Worm (Caenorhabditis elegans): ENCODE measurements around the gene F53H1.4.
A peak's percentile ranks its signal among the peaks of the same experiment; 100 is the strongest.

Gene F53H1.4

ce11 chrIV:1309600-1310207 is at the start of gene F53H1.4, which contains the start of gene ddx-46:
Gene F53H1.4, plus strand, starts transcription at chrIV:1310166.
Gene ddx-46, minus strand, starts transcription at chrIV:1309650.
- no peak for TF ChIP-seq W03F9.2 (tag; optimal IDR thresholded peaks at IDR 0.05)
- no peak for TF ChIP-seq him-1 (tag; optimal IDR thresholded peaks at IDR 0.05)
- TF ChIP-seq dao-5 (tag; optimal IDR thresholded peaks at IDR 0.05), result no peak

ce11 chrIV:1260474-1260873 is 49.5 kb upstream of the F53H1.4 start:
- no peak for TF ChIP-seq dao-5 (tag; optimal IDR thresholded peaks at IDR 0.05)
- TF ChIP-seq W03F9.2 (tag; optimal IDR thresholded peaks at IDR 0.05), result no peak
- no peak for TF ChIP-seq him-1 (tag; optimal IDR thresholded peaks at IDR 0.05)

DNA sequence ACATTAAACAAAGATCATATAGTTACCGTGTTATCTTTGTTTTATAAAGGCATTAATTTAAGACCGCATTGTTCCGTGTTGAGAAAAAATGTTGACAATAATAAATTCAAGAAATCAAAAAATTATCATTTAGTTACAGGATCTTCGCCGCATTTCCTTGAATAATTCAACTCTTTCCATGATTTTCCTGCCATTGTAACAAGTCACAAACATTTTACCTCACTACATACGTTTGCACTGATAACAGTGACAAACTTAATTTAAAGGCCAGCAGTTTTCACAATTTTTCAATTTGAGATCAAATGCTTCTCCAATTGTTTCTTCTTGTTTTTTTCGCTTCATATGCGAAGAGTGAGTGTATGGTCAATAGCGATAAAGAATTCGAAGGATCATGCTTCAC is 48.9 kb upstream of the F53H1.4 start, which contains the start of gene clec-169:
TSS of gene clec-169 (plus strand) at position 301 of the 400 bp plus-strand sequence.
- TF ChIP-seq W03F9.2 (tag; optimal IDR thresholded peaks at IDR 0.05), result no peak
- TF ChIP-seq him-1 (tag; optimal IDR thresholded peaks at IDR 0.05), result no peak

DNA sequence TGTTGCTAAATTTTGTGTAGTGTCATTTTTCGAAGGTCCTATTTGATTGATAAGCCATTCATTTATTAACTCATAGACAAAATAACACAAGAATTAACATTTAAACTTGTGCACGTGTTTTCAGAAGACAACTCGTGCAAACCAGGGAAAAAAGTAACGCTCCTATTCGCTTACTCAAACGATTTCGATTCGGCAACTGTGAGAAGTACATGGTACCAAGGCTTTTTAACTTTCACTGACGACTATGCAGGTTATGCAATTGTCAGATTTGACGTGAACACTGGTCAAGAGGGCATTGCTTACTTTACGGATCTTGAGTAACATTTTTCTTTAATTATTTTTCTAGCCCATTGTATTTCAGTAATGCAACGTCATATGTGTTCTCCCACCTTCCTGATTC is 48.0 kb upstream of the F53H1.4 start:
- TF ChIP-seq W03F9.2 (tag; optimal IDR thresholded peaks at IDR 0.05) (no peak), dao-5 (tag; optimal IDR thresholded peaks at IDR 0.05) (no peak), him-1 (tag; optimal IDR thresholded peaks at IDR 0.05) (no peak)

DNA sequence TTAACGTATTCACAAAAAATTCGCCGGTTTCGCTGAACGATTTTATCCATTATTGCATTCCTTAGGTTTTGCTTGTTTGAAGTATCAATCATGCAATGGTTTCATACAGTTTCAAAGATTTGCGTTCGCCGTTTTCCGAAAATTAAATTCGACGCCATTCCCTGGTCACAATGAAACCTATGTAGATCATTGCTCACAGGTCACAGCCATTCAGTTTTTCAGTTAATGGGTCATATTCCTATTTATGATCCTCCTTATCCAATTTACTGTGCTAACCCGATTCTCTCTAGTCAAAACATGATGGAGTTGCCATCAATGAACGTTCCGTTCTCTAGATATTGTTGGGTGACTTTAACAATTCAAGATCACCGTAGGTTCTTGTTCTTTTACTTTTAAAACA is 45.0 kb upstream of the F53H1.4 start, which contains the start of gene F38A1.13:
TSS of gene F38A1.13 (plus strand) at position 301 of the 400 bp plus-strand sequence.
- TF ChIP-seq dao-5 (tag; optimal IDR thresholded peaks at IDR 0.05) (no peak), W03F9.2 (tag; optimal IDR thresholded peaks at IDR 0.05) (no peak), him-1 (tag; optimal IDR thresholded peaks at IDR 0.05) (no peak)

DNA sequence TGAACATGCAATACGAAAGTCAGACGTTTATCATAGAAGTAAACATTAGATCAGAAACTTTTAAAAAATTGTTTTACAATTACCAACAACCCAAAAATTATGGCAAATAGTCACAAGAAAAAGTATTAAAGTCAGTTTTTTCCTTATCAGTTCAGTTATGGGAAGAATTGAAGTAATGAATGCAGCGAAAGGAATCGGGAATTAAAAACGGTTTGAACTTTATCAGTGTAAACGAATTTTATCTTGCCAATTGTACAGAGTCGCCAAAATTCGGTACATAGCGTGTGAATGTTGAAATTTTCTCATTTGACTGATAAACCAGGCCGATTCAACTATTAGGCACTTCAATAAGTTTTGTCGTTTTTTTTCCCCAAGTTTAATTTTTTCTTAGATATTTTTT is 43.8 kb upstream of the F53H1.4 start:
- TF ChIP-seq him-1 (tag; optimal IDR thresholded peaks at IDR 0.05) (no peak), dao-5 (tag; optimal IDR thresholded peaks at IDR 0.05) (no peak), W03F9.2 (tag; optimal IDR thresholded peaks at IDR 0.05) (no peak)

ce11 chrIV:1266724-1267123 is 43.2 kb upstream of the F53H1.4 start, which contains the start of gene clec-170:
Gene clec-170, plus strand, starts transcription at chrIV:1266866.
- TF ChIP-seq dao-5 (tag; optimal IDR thresholded peaks at IDR 0.05) (no peak), him-1 (tag; optimal IDR thresholded peaks at IDR 0.05) (no peak), W03F9.2 (tag; optimal IDR thresholded peaks at IDR 0.05) (no peak)

ce11 chrIV:1274583-1274982 is 35.4 kb upstream of the F53H1.4 start, which contains the start of gene C09E9.1:
Gene C09E9.1, plus strand, starts transcription at chrIV:1274868.
- peak; percentile 32 for TF ChIP-seq W03F9.2 (tag; optimal IDR thresholded peaks at IDR 0.05)
- TF ChIP-seq dao-5 (tag; optimal IDR thresholded peaks at IDR 0.05), result no peak

ce11 chrIV:1275910-1276309 is 34.1 kb upstream of the F53H1.4 start:
- TF ChIP-seq him-1 (tag; optimal IDR thresholded peaks at IDR 0.05) (no peak), dao-5 (tag; optimal IDR thresholded peaks at IDR 0.05) (no peak)

DNA sequence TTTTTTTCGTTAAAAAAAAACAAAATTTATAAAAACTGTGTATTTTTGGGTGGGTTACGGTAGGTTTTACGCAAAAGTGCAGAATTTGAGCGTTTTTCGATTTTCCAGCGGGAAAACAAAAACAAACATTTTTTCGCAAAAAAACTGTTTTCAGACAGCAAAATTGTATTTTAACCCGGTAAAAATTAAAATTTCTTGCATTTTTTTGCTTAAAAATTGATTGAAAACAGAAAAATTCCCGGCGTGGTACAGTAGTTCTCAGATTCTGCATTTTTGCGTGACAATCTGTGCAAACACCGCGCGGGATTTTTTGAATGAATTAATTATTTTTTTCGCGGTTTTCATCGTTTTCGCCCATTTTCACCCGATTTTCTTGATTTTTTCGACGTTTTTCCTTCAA is 32.9 kb upstream of the F53H1.4 start:
- TF ChIP-seq him-1 (tag; optimal IDR thresholded peaks at IDR 0.05) (no peak), dao-5 (tag; optimal IDR thresholded peaks at IDR 0.05) (no peak), W03F9.2 (tag; optimal IDR thresholded peaks at IDR 0.05) (no peak)

ce11 chrIV:1278945-1279344 is 31.0 kb upstream of the F53H1.4 start:
- no peak for TF ChIP-seq him-1 (tag; optimal IDR thresholded peaks at IDR 0.05)
- TF ChIP-seq dao-5 (tag; optimal IDR thresholded peaks at IDR 0.05), result no peak
- no peak for TF ChIP-seq W03F9.2 (tag; optimal IDR thresholded peaks at IDR 0.05)

- TF ChIP-seq him-1 (tag; optimal IDR thresholded peaks at IDR 0.05), result no peak
- no peak for TF ChIP-seq W03F9.2 (tag; optimal IDR thresholded peaks at IDR 0.05)
- TF ChIP-seq dao-5 (tag; optimal IDR thresholded peaks at IDR 0.05), result no peak
These were observed 25.1 kb upstream of the F53H1.4 start for ce11 chrIV:1284877-1285276.

ce11 chrIV:1286549-1286948 is 23.4 kb upstream of the F53H1.4 start:
- TF ChIP-seq him-1 (tag; optimal IDR thresholded peaks at IDR 0.05) (no peak), dao-5 (tag; optimal IDR thresholded peaks at IDR 0.05) (no peak), W03F9.2 (tag; optimal IDR thresholded peaks at IDR 0.05) (no peak)

ce11 chrIV:1289327-1289726 is 20.6 kb upstream of the F53H1.4 start, which contains the start of gene plst-1:
Gene plst-1, plus strand, starts transcription at chrIV:1289627.
- TF ChIP-seq him-1 (tag; optimal IDR thresholded peaks at IDR 0.05), result no peak
- no peak for TF ChIP-seq dao-5 (tag; optimal IDR thresholded peaks at IDR 0.05)
- no peak for TF ChIP-seq W03F9.2 (tag; optimal IDR thresholded peaks at IDR 0.05)

DNA sequence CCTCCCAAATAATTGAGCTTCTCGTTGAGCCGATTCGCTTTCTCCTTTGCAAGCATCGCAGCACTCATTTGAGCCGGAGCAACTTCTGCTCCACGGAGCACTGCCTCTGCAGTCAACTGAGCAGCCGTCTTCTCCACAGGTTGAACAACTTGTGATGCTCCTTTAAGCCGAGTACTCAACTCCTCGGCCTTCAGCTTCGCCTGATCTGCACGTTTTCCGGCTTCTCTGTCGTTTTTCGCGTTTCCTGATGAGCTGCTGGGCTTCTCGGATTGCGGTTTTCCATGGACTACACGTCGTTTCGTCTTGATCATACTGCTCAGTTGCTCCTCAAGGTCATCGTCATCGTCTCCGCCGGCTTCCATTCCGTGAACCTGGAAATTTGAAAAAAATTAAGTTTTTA is 11.0 kb upstream of the F53H1.4 start:
- TF ChIP-seq dao-5 (tag; optimal IDR thresholded peaks at IDR 0.05) (no peak), W03F9.2 (tag; optimal IDR thresholded peaks at IDR 0.05) (no peak), him-1 (tag; optimal IDR thresholded peaks at IDR 0.05) (no peak)
